Worm (Caenorhabditis elegans): ENCODE measurements around the gene F16B4.5.

The F16B4.5 gene

DNA sequence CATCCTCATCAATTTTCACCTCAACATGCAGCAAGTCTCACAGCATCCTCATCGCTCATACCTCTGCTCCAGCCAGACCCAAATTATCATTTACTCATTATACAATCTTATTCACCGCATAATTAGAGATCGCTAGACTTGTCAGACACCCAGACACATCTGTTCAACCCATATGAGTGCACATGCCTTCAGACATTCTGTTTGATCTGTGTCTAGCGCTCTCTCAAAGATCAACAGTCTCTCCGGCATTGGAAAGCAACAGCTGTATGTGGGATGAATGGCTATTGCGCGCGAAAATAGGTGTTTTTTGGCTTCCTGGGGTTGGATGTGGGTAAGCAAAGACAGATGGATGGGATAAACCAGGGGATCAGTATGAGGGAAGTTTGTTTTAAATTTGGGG is 15.6 kb upstream of the F16B4.5 start:
- no peak for TF ChIP-seq lsy-27 (tag; optimal IDR thresholded peaks at IDR 0.05; ENCODE audit: borderline replicate concordance, insufficient read depth)

DNA sequence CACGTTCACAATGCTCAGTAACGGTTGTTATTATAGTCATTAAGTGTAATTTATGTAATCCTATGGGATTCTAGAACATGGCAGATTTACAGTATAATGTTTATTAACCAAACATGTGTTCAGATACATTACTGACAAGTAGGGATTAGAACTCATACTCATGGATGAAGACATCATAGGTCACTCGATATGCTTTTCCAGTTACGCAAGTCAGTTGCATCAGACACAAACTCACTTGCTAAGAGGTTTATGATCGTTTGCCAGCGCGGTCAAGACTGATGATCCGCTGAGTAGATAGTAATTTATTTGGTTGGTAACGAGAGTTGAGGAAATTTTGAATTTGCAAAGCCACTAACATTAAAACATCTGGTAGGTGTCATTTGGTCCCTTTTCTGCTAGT is 13.6 kb upstream of the F16B4.5 start:
- no peak for TF ChIP-seq Y67H2A.10 (GFP tag; conservative IDR thresholded peaks at IDR 0.05)

DNA sequence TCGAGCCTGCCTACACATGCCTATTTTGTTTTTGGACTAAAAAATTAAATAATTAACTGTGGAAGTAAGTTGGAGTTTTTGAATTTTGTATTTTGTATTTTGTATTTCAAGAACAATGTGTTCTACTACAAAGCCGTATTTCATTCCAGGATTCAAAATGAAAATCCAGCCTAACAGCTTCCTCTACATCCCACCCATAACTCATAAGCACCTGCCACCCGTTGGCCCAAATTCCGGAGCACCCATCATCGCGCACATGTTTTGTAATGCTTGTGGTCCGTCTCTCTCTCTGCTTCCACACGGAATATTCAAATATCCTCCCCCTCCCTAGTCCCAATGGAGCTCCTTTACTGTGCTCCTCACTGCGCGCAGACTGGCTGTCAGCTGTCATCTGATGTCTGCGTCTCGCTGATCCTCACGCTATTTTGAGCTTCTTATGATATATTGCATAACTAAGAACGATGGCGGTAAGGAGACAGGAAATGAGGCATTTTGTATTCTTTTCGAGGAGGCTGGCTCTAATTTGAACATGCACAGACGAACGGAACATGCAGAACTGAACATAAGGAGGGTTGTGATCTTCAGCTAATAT is 12.6 kb upstream of the F16B4.5 start:
- TF ChIP-seq ama-1 (optimal IDR thresholded peaks at IDR 0.05) = no peak
- no peak for TF ChIP-seq ama-1 (GFP tag; optimal IDR thresholded peaks at IDR 0.05)
- no peak for TF ChIP-seq ztf-22 (GFP tag; optimal IDR thresholded peaks at IDR 0.05)
- no peak for TF ChIP-seq ceh-58 (GFP tag; IDR thresholded peaks at IDR 0.05)
- TF ChIP-seq T26A5.8 (tag; optimal IDR thresholded peaks at IDR 0.05) = no peak
- TF ChIP-seq dox-1 (GFP tag; IDR thresholded peaks at IDR 0.05) = no peak
- TF ChIP-seq ZK185.1 (tag; optimal IDR thresholded peaks at IDR 0.05; ENCODE audit: poor library complexity, severe bottlenecking) = no peak
- no peak for TF ChIP-seq akir-1 (GFP tag; optimal IDR thresholded peaks at IDR 0.05)
- TF ChIP-seq zfh-2 (GFP tag; conservative IDR thresholded peaks at IDR 0.05) = no peak
- no peak for TF ChIP-seq nfya-1 (tag; optimal IDR thresholded peaks at IDR 0.05; ENCODE audit: borderline replicate concordance, insufficient read depth)
- TF ChIP-seq egl-18 (GFP tag; IDR thresholded peaks at IDR 0.05) = no peak
- TF ChIP-seq ztf-26 (tag; optimal IDR thresholded peaks at IDR 0.05) = no peak
- no peak for TF ChIP-seq tbp1 (GFP tag; optimal IDR thresholded peaks at IDR 0.05)
- TF ChIP-seq B0336.3 (GFP tag; IDR thresholded peaks at IDR 0.05) = no peak
- no peak for TF ChIP-seq lir-1 (GFP tag; conservative IDR thresholded peaks at IDR 0.05)
- TF ChIP-seq lag-1 (GFP tag; IDR thresholded peaks at IDR 0.05) = no peak
- no peak for TF ChIP-seq somi-1 (GFP tag; optimal IDR thresholded peaks at IDR 0.05)
- no peak for TF ChIP-seq nhr-179 (tag; optimal IDR thresholded peaks at IDR 0.05)
- TF ChIP-seq F22D6.2 (tag; optimal IDR thresholded peaks at IDR 0.05) = no peak
- TF ChIP-seq aptf-2 (GFP tag; conservative IDR thresholded peaks at IDR 0.05) = no peak
- TF ChIP-seq nhr-27 (tag; optimal IDR thresholded peaks at IDR 0.05) = no peak

DNA sequence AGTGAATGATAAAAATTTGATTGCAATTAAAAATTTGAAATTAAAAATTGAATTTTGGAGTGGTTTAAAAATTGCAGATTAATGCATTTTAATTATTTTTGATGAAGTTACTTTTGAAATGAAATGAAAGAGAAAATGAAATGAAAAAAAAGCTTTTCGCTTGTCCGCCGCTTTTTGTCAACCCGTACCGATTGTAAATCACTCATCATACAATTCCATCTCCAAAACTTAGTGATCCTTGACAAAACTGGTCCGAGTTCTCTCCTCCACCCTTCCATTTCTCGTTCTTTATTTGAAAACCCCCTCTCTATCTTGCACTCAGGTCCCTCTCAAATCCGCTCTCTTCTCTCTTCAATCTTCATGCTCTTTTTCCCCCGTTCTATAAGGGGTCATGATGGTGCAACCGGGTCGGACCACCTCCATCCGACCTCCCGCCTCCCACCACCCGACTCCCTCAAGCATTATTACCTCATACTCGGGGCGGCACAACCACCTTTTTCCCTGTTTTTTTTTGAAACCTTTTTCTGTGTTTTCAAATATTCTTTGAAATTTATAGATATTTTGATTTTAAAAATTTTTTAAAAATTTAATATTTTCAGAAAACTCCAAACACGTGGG is 11.0 kb upstream of the F16B4.5 start:
- TF ChIP-seq zfh-2 (GFP tag; conservative IDR thresholded peaks at IDR 0.05) = 0 out of 2 replicates have a peak, but pooled peaks have one; percentile 26
- no peak for TF ChIP-seq F37B4.10 (GFP tag; IDR thresholded peaks at IDR 0.05)

DNA sequence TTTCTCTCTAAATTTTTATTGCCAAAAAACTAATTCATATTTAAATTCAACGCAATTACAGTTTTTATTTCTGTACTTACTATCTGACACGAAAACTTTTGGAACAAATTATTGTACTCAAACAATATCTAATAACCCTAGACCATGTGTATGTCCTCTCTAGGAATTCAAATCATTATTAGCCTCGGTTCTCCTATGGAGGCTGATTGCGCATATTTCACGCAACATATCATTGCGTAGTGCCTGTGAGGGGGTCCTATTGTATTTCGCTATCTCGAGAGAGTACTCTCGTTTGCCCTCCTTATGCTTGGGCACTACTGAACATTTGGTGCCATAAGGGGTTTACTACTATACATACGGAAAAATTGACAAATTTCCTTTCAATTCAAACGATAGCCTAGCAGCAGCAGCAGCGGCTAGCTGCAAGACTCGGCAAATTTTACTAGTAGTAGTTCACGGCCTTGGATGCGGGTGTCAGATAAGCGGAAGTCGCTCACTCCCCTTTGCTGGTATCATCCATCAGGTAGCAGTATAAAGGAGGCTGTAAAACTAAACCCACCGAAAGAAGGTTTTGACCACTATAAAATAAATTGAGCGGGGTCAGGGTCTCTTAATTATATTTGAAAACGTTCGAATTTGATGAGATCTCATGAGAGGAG is 9.5 kb upstream of the F16B4.5 start:
- TF ChIP-seq Y95B8A.8 (GFP tag; IDR thresholded peaks at IDR 0.05) (no peak), ceh-58 (GFP tag; IDR thresholded peaks at IDR 0.05) (no peak), B0261.1 (tag; optimal IDR thresholded peaks at IDR 0.05) (no peak), lin-40 (tag; optimal IDR thresholded peaks at IDR 0.05) (no peak), nhr-120 (GFP tag; IDR thresholded peaks at IDR 0.05) (no peak), cebp-2 (GFP tag; IDR thresholded peaks at IDR 0.05) (no peak), mcd-1 (GFP tag; IDR thresholded peaks at IDR 0.05) (no peak), T07F8.4 (tag; optimal IDR thresholded peaks at IDR 0.05) (no peak), bed-2 (GFP tag; IDR thresholded peaks at IDR 0.05) (no peak), him-1 (tag; optimal IDR thresholded peaks at IDR 0.05) (no peak), chd-7 (tag; optimal IDR thresholded peaks at IDR 0.05) (no peak), nhr-80 (tag; optimal IDR thresholded peaks at IDR 0.05) (no peak), ekl-4 (GFP tag; IDR thresholded peaks at IDR 0.05) (no peak)

Measured in whole organism, young adult.